Worm (Caenorhabditis elegans): ENCODE results near the gene M04D8.7.
"Not testable (repeated sequence)": the region's sequence is repeated elsewhere in the genome, so short reads cannot be mapped to it uniquely, and the experiment has no call there.

ce11 chrIII:10050321-10050720 is 13.1 kb downstream of the M04D8.7 start, which contains the start of gene T16G12.3:
- not testable (repeated sequence) for TF ChIP-seq ceh-91 (GFP tag; IDR thresholded peaks at IDR 0.05); B0336.3 (GFP tag; IDR thresholded peaks at IDR 0.05); him-1 (tag; optimal IDR thresholded peaks at IDR 0.05); F57A8.1 (GFP tag; optimal IDR thresholded peaks at IDR 0.05); ztf-25 (GFP tag; IDR thresholded peaks at IDR 0.05); gei-17 (GFP tag; optimal IDR thresholded peaks at IDR 0.05); ama-1 (optimal IDR thresholded peaks at IDR 0.05); ama-1 (GFP tag; optimal IDR thresholded peaks at IDR 0.05)
